Fruit fly (Drosophila melanogaster): Measurements from ENCODE around the gene LanB1.
"Not testable (repeated sequence)": the region's sequence is repeated elsewhere in the genome, so short reads cannot be mapped to it uniquely, and the experiment has no call there.

- TF ChIP-seq dsx (GFP tag; optimal IDR thresholded peaks at IDR 0.05; ENCODE audit: poor library complexity, severe bottlenecking); CG6276 (GFP tag; optimal IDR thresholded peaks at IDR 0.05); CG11762 (GFP tag; optimal IDR thresholded peaks at IDR 0.05; ENCODE audit: insufficient read depth); Gug (GFP tag; IDR thresholded peaks at IDR 0.05); dac (GFP tag; optimal IDR thresholded peaks at IDR 0.05): not testable (repeated sequence)
- peak; percentile 31 for TF ChIP-seq Hr39 (GFP tag; optimal IDR thresholded peaks at IDR 0.05)
Measured at dm6 chr2L:7856380-7857127, 45.3 kb downstream of the LanB1 start, which contains the start of gene lectin-28C.

All from whole organism, prepupa.